Worm (Caenorhabditis elegans) whole organism, early embryonic: ENCODE results near the gene B0432.7.

Experiments
- aly-1 ChIP-seq: sonication (generic microtip); optimal IDR thresholded peaks from 2 replicates; lab custom pipeline; 2016; ENCODE audit warnings: missing genetic modification characterization, missing compliant biosample characterization
- ama-1 ChIP-seq: fragments of 150-350 bp; optimal IDR thresholded peaks from 2 replicates; lab custom pipeline; 2014
- ceh-13 ChIP-seq: fragments of 200-800 bp; sonication (Bioruptor generic); optimal IDR thresholded peaks from 2 replicates; lab custom pipeline; 2018; ENCODE audit warnings: mild to moderate bottlenecking, missing genetic modification characterization, missing compliant biosample characterization
- ceh-36 ChIP-seq: sonication (generic microtip); optimal IDR thresholded peaks from 2 replicates; lab custom pipeline; 2016; ENCODE audit warnings: missing genetic modification characterization, inconsistent platforms, missing compliant biosample characterization
- ets-7 ChIP-seq: sonication (generic microtip); optimal IDR thresholded peaks from 2 replicates; lab custom pipeline; 2016; ENCODE audit warnings: missing genotype, missing genetic modification characterization, missing compliant biosample characterization
- flt-1 ChIP-seq: fragments of 200-800 bp; sonication (Bioruptor generic); IDR thresholded peaks from 2 replicates; pipeline ENCODE4 v1.3.6; 2022; ENCODE audit warnings: missing genetic modification characterization, missing compliant biosample characterization
- hmbx-1 ChIP-seq: sonication (generic microtip); optimal IDR thresholded peaks from 2 replicates; lab custom pipeline; 2016; ENCODE audit warnings: mild to moderate bottlenecking, missing genetic modification characterization, missing compliant biosample characterization
- hnd-1 ChIP-seq: sonication (generic microtip); optimal IDR thresholded peaks from 2 replicates; lab custom pipeline; 2016; ENCODE audit warnings: missing genetic modification characterization, missing compliant biosample characterization
- pes-1 ChIP-seq: fragments of 200-800 bp; sonication (Bioruptor generic); IDR thresholded peaks from 2 replicates; pipeline ENCODE4 v1.3.6; 2022; ENCODE audit warnings: missing genetic modification reagents, missing genetic modification characterization, missing compliant biosample characterization
- scrt-1 ChIP-seq: fragments of 200-800 bp; sonication (Bioruptor generic); IDR thresholded peaks from 2 replicates; pipeline ENCODE4 v1.3.6; 2022; ENCODE audit warnings: missing genetic modification characterization, missing compliant biosample characterization
- tbx-11 ChIP-seq: fragments of 200-800 bp; sonication (Bioruptor generic); IDR thresholded peaks from 2 replicates; pipeline ENCODE4 v1.3.6; 2022; ENCODE audit warnings: missing genetic modification characterization, missing compliant biosample characterization
- tbx-37 ChIP-seq: fragments of 200-800 bp; sonication (Bioruptor generic); conservative IDR thresholded peaks from 2 replicates; pipeline ENCODE4 v1.3.6; 2022; ENCODE audit warnings: missing genetic modification reagents, missing genetic modification characterization, missing compliant biosample characterization
- tra-4 ChIP-seq: sonication (generic microtip); optimal IDR thresholded peaks from 2 replicates; lab custom pipeline; 2017; ENCODE audit warnings: missing genetic modification characterization, missing compliant biosample characterization

DNA sequence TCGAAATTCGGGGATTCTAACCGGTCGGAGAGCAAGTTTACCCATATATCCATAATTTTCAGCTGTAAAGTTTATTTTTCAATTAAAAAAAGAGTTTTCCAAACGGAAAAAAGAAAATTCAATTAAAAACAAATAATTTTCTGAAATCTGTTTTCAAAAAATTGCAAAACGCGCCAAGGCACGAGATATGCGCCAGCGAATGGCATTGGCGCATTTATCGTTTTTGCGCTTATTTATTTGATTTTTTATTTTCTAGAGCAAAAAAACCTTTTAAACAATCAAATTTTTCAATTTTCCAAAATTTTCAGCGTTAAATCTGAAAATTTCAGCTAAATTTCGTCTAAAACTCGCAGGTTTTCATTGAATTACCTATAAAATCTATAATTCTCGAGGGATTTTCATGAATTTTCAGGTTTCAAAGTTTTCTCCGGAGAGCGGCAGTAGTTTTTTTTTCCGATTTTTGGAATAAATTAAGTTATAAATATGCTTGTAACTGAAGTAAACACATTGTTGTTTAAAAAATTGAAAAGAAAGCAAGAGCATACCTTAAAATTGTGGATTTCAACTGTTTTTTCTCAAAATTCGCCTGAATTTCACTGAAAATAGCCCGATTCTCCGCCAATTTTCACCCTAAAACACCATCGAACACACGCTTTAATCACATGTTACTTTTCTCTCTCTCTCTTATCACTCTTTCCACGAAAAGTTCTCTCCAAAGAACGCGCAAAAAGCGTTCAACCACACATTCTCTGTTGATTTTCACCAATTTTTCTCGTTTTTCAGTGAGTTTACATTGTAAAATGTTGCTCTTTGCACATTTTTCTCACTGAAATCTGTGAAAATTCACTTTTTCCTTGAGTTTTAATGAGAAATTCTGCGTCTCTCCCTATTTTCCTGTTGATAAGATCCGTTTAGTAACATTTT lies 12.1 kb upstream of the B0432.7 start, which contains the start of gene B0432.10:
- TF ChIP-seq ama-1 (lab: Kevin White, UChicago) (no peak), hnd-1 (tag; lab: Kevin White, UChicago) (no peak), flt-1 (GFP tag; lab: Robert Waterston, UW) (no peak), tbx-11 (GFP tag; lab: Robert Waterston, UW) (no peak), aly-1 (tag; lab: Kevin White, UChicago) (no peak), pes-1 (GFP tag; lab: Robert Waterston, UW) (no peak), tbx-37 (no peak), scrt-1 (GFP tag; lab: Robert Waterston, UW) (no peak), tra-4 (tag; lab: Kevin White, UChicago) (no peak), ceh-13 (GFP tag; lab: Kevin White, UChicago) (no peak), ceh-36 (tag; lab: Kevin White, UChicago) (no peak), hmbx-1 (tag; lab: Kevin White, UChicago) (no peak), ets-7 (tag; lab: Kevin White, UChicago) (no peak)
